Worm (Caenorhabditis elegans): Measurements from ENCODE around the gene fbxa-1.
A peak's percentile ranks its signal among the peaks of the same experiment; 100 is the strongest.

The fbxa-1 gene

ce11 chrIII:2313985-2314494 lies 6.1 kb upstream of the fbxa-1 start, which contains the start of the genes fbxa-66 and iffb-1 (continued):
- TF ChIP-seq unc-55 (GFP tag; optimal IDR thresholded peaks at IDR 0.05) (peak; percentile 47), mbf-1 (tag; optimal IDR thresholded peaks at IDR 0.05) (no peak), nhr-12 (tag; optimal IDR thresholded peaks at IDR 0.05) (no peak), lsy-2 (tag; optimal IDR thresholded peaks at IDR 0.05) (peak; percentile 18 to 46), nhr-11 (tag; optimal IDR thresholded peaks at IDR 0.05) (no peak), peb-1 (tag; optimal IDR thresholded peaks at IDR 0.05) (no peak), ZK546.5 (tag; optimal IDR thresholded peaks at IDR 0.05) (no peak), crh-2 (tag; optimal IDR thresholded peaks at IDR 0.05) (no peak), zag-1 (tag; optimal IDR thresholded peaks at IDR 0.05) (no peak), Y55F3AM.14 (GFP tag; optimal IDR thresholded peaks at IDR 0.05) (no peak)

- TF ChIP-seq peb-1 (tag; optimal IDR thresholded peaks at IDR 0.05) (no peak), skn-1 (tag; optimal IDR thresholded peaks at IDR 0.05) (no peak), elt-3 (tag; optimal IDR thresholded peaks at IDR 0.05) (no peak), crh-2 (tag; optimal IDR thresholded peaks at IDR 0.05) (no peak), nhr-25 (tag; optimal IDR thresholded peaks at IDR 0.05) (no peak), nhr-23 (tag; optimal IDR thresholded peaks at IDR 0.05) (no peak), sma-9 (GFP tag; optimal IDR thresholded peaks at IDR 0.05) (no peak), sma-9 (tag; optimal IDR thresholded peaks at IDR 0.05) (no peak)
Observed at ce11 chrIII:2310996-2311395, 3.1 kb upstream of the fbxa-1 start.

- TF ChIP-seq unc-62 (GFP tag; optimal IDR thresholded peaks at IDR 0.05) (no peak), ZK546.5 (tag; optimal IDR thresholded peaks at IDR 0.05) (no peak), lsy-2 (tag; optimal IDR thresholded peaks at IDR 0.05) (peak in 1 of 2 experiments; percentile 38), gmeb-1 (tag; optimal IDR thresholded peaks at IDR 0.05) (no peak), nhr-129 (tag; optimal IDR thresholded peaks at IDR 0.05) (peak; percentile 59), unc-55 (GFP tag; optimal IDR thresholded peaks at IDR 0.05) (peak; percentile 70), C34F6.9 (tag; optimal IDR thresholded peaks at IDR 0.05) (peak; percentile 47), lin-11 (tag; optimal IDR thresholded peaks at IDR 0.05) (peak; percentile 47)
Observed at ce11 chrIII:2304867-2305266, 3.1 kb downstream of the fbxa-1 start, which contains the start of gene Y54F10BM.9. TSS of gene Y54F10BM.9 (minus strand) at chrIII:2304927.

- TF ChIP-seq elt-3 (tag; optimal IDR thresholded peaks at IDR 0.05) (no peak), nhr-12 (tag; optimal IDR thresholded peaks at IDR 0.05) (no peak), crh-2 (tag; optimal IDR thresholded peaks at IDR 0.05) (no peak), ztf-1 (GFP tag; conservative IDR thresholded peaks at IDR 0.05) (no peak), lin-13 (GFP tag; optimal IDR thresholded peaks at IDR 0.05) (no peak), peb-1 (tag; optimal IDR thresholded peaks at IDR 0.05) (no peak), mbf-1 (tag; optimal IDR thresholded peaks at IDR 0.05) (no peak), alr-1 (tag; optimal IDR thresholded peaks at IDR 0.05) (no peak), gmeb-1 (tag; optimal IDR thresholded peaks at IDR 0.05) (no peak), sma-3 (GFP tag; optimal IDR thresholded peaks at IDR 0.05) (no peak), Y55F3AM.14 (GFP tag; optimal IDR thresholded peaks at IDR 0.05) (no peak), snpc-4 (tag; optimal IDR thresholded peaks at IDR 0.05) (no peak), sma-9 (GFP tag; optimal IDR thresholded peaks at IDR 0.05) (no peak), sma-9 (tag; optimal IDR thresholded peaks at IDR 0.05) (no peak)
Observed at ce11 chrIII:2304149-2304548, 3.8 kb downstream of the fbxa-1 start.

ce11 chrIII:2294736-2295135 lies 13.2 kb downstream of the fbxa-1 start:
- TF ChIP-seq sma-9 (GFP tag; optimal IDR thresholded peaks at IDR 0.05): peak; percentile 12
- no peak for TF ChIP-seq sma-9 (tag; optimal IDR thresholded peaks at IDR 0.05)
- peak; percentile 16 for TF ChIP-seq fos-1 (tag; optimal IDR thresholded peaks at IDR 0.05)
- no peak for TF ChIP-seq peb-1 (tag; optimal IDR thresholded peaks at IDR 0.05)
- TF ChIP-seq aly-2 (tag; optimal IDR thresholded peaks at IDR 0.05): no peak

ce11 chrIII:2291139-2291538 lies 16.8 kb downstream of the fbxa-1 start, which contains the start of gene fbxa-219:
TSS of gene fbxa-219 (plus strand) at chrIII:2291415.
- TF ChIP-seq ceh-16 (tag; optimal IDR thresholded peaks at IDR 0.05) (no peak), ztf-1 (GFP tag; conservative IDR thresholded peaks at IDR 0.05) (no peak), ztf-4 (tag; optimal IDR thresholded peaks at IDR 0.05) (no peak), crh-2 (tag; optimal IDR thresholded peaks at IDR 0.05) (peak; percentile 7), fos-1 (tag; optimal IDR thresholded peaks at IDR 0.05) (peak; percentile 13), sma-9 (GFP tag; optimal IDR thresholded peaks at IDR 0.05) (no peak), sma-9 (tag; optimal IDR thresholded peaks at IDR 0.05) (no peak)

Measured in whole organism, L2 larva.